Worm (Caenorhabditis elegans) whole organism, early embryonic: ENCODE measurements around the gene Y73B3A.4.
"Not testable (repeated sequence)": the region's sequence is repeated elsewhere in the genome, so short reads cannot be mapped to it uniquely, and the experiment has no call there.

Experiments
- B0310.2 ChIP-seq: sonication (generic microtip); optimal IDR thresholded peaks from 2 replicates; lab custom pipeline; 2016; ENCODE audit warnings: mild to moderate bottlenecking, missing genetic modification characterization, missing compliant biosample characterization
- F13C5.2 ChIP-seq: sonication (generic microtip); optimal IDR thresholded peaks from 2 replicates; lab custom pipeline; 2017; ENCODE audit warnings: mild to moderate bottlenecking, missing genetic modification characterization, inconsistent platforms, missing compliant biosample characterization
- aly-1 ChIP-seq: sonication (generic microtip); optimal IDR thresholded peaks from 2 replicates; lab custom pipeline; 2016; ENCODE audit warnings: missing genetic modification characterization, missing compliant biosample characterization
- ceh-36 ChIP-seq: sonication (generic microtip); optimal IDR thresholded peaks from 2 replicates; lab custom pipeline; 2016; ENCODE audit warnings: missing genetic modification characterization, inconsistent platforms, missing compliant biosample characterization
- ets-7 ChIP-seq: sonication (generic microtip); optimal IDR thresholded peaks from 2 replicates; lab custom pipeline; 2016; ENCODE audit warnings: missing genotype, missing genetic modification characterization, missing compliant biosample characterization
- flt-1 ChIP-seq: fragments of 200-800 bp; sonication (Bioruptor generic); IDR thresholded peaks from 2 replicates; pipeline ENCODE4 v1.3.6; 2022; ENCODE audit warnings: missing genetic modification characterization, missing compliant biosample characterization
- hmbx-1 ChIP-seq: sonication (generic microtip); optimal IDR thresholded peaks from 2 replicates; lab custom pipeline; 2016; ENCODE audit warnings: mild to moderate bottlenecking, missing genetic modification characterization, missing compliant biosample characterization
- hnd-1 ChIP-seq: sonication (generic microtip); optimal IDR thresholded peaks from 2 replicates; lab custom pipeline; 2016; ENCODE audit warnings: missing genetic modification characterization, missing compliant biosample characterization
- scrt-1 ChIP-seq: fragments of 200-800 bp; sonication (Bioruptor generic); IDR thresholded peaks from 2 replicates; pipeline ENCODE4 v1.3.6; 2022; ENCODE audit warnings: missing genetic modification characterization, missing compliant biosample characterization
- sea-1 ChIP-seq: fragments of 200-800 bp; sonication (Bioruptor generic); conservative IDR thresholded peaks from 2 replicates; pipeline ENCODE4 v1.3.6; 2022; ENCODE audit warnings: missing genetic modification characterization, missing compliant biosample characterization
- tbx-37 ChIP-seq: fragments of 200-800 bp; sonication (Bioruptor generic); conservative IDR thresholded peaks from 2 replicates; pipeline ENCODE4 v1.3.6; 2022; ENCODE audit warnings: missing genetic modification reagents, missing genetic modification characterization, missing compliant biosample characterization
- tra-4 ChIP-seq: sonication (generic microtip); optimal IDR thresholded peaks from 2 replicates; lab custom pipeline; 2017; ENCODE audit warnings: missing genetic modification characterization, missing compliant biosample characterization

The Y73B3A.4 gene

ce11 chrX:84602-85001 is 20.0 kb downstream of the Y73B3A.4 start:
- no peak for TF ChIP-seq hnd-1
- no peak for TF ChIP-seq hmbx-1 (tag; lab: Kevin White, UChicago)
- no peak for TF ChIP-seq B0310.2 (tag; lab: Kevin White, UChicago)
- no peak for TF ChIP-seq ceh-36 (tag; lab: Kevin White, UChicago)
- no peak for TF ChIP-seq scrt-1
- TF ChIP-seq sea-1 (GFP tag; lab: Robert Waterston, UW) = no peak
- no peak for TF ChIP-seq ets-7
- TF ChIP-seq tra-4 (tag; lab: Kevin White, UChicago) = no peak

- TF ChIP-seq flt-1 (GFP tag; lab: Robert Waterston, UW); tbx-37 (GFP tag; lab: Robert Waterston, UW); F13C5.2: not testable (repeated sequence)
Observed at ce11 chrX:47484-47883, 57.1 kb downstream of the Y73B3A.4 start, which contains the start of gene Y73B3A.20. TSS of gene Y73B3A.20 (plus strand) at chrX:47690.

- TF ChIP-seq aly-1 (tag; lab: Kevin White, UChicago); B0310.2 (tag; lab: Kevin White, UChicago); F13C5.2: not testable (repeated sequence)
Observed at ce11 chrX:46833-47232, 57.7 kb downstream of the Y73B3A.4 start, which contains the start of gene Y73B3A.1. TSS of gene Y73B3A.1 (minus strand) at chrX:46933.
